Fruit fly (Drosophila melanogaster): ENCODE results near the gene CIAPIN1.

CIAPIN1 gene

DNA sequence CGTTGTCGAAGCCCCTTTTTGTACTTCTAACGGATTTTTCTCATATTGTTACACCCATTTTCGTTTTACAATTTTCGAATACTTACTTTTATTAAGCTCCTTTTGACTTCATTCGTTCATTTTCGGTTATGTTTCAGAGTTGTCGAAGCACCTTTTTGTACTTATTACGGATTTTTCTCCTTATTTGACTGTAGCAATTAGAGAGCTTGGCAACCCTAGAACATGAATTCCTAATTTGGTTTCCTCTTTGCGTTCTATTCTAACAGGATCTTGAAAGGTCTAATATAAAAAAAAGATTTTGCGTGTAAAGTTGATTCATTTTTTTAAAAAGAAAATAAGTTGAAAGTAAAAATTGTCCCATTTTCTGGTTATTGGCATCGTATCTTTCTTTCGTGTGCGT, 23.4 kb upstream of the CIAPIN1 start:
- TF ChIP-seq CG14711 (tag; optimal IDR thresholded peaks at IDR 0.05), result peak; percentile 91
- TF ChIP-seq ovo (GFP tag; optimal IDR thresholded peaks at IDR 0.05), result peak; percentile 41
- TF ChIP-seq Hr96 (GFP tag; optimal IDR thresholded peaks at IDR 0.05), result no peak
- peak; percentile 42 for TF ChIP-seq pad (GFP tag; optimal IDR thresholded peaks at IDR 0.05)

DNA sequence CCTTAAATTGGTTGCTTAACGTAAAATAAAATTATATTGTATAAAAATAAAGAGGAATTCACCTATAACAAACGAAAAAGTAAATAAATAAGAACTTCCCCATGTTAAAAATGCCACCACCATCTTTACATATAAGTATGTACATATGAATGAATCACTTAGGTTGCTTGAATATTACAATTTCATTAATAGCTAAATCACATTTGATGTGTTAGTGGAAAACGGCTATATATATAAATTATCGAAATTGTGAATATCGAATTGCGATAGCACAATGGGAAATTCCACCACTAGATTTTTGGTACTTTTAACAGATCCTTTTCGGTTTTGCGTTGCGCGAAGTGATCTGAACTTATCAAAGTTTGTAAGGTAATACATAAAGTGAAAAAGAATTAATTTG, 22.7 kb upstream of the CIAPIN1 start, which contains the start of the genes solo and vas:
solo (plus strand) TSS at position 289 of the 400 bp plus-strand sequence.
vas (plus strand) TSS at position 289 of the 400 bp plus-strand sequence.
- peak; percentile 81 for TF ChIP-seq kay (GFP tag; ENCODE audit: borderline replicate concordance)
- TF ChIP-seq CG14711 (tag; optimal IDR thresholded peaks at IDR 0.05), result no peak
- no peak for TF ChIP-seq cnc (optimal IDR thresholded peaks at IDR 0.05)

DNA sequence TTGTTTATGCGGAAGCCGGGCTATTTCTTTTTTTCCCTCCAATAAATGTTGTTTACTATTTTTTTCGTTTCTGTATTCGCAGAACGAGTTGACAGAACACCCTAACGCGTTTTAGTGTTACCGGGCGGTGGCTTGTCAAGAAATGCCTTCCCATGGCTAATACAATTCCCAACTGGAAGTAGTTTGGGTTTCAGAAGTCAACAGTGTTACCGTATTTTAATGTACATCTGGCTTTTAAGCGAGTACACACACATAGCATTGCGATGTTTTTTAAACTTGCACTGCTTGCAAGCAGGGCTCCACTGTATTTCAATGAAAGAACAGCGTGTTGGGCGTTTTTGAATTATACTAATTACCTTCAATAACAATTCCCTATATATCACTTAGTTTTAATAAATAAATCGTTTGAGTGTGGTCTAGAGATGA, 21.9 kb upstream of the CIAPIN1 start, which contains the start of gene TfIIS:
TfIIS (minus strand) TSS at position 178 of the 426 bp plus-strand sequence.
- TF ChIP-seq CG5204 (GFP tag; optimal IDR thresholded peaks at IDR 0.05), result no peak
- no peak for TF ChIP-seq CG1620 (GFP tag; optimal IDR thresholded peaks at IDR 0.05)
- TF ChIP-seq CG33017 (tag; optimal IDR thresholded peaks at IDR 0.05), result no peak
- peak; percentile 10 for TF ChIP-seq Mnt (GFP tag; optimal IDR thresholded peaks at IDR 0.05)

DNA sequence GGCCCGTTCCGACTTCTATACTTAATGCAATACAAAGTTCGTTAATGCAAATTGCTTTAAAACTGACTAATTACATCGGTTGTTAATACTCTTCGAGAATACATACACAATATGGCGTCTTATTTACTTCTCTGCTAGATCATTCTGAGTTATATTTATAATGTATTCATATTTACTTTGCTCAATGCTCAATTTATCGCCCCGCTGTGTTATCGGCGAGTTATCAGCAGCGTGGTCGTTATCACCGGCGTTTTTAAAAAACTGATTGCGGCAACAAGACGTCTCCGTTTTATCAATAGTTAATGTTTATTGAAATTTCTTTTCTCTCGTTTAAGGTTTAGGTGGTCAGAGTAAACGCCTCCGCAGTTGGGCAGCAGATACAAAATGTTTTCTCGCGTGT, 20.3 kb upstream of the CIAPIN1 start:
- no peak for TF ChIP-seq Crg-1 (GFP tag; optimal IDR thresholded peaks at IDR 0.05)
- no peak for TF ChIP-seq Hr96 (GFP tag; optimal IDR thresholded peaks at IDR 0.05)
- TF ChIP-seq cnc (optimal IDR thresholded peaks at IDR 0.05), result no peak
- TF ChIP-seq cic (GFP tag; optimal IDR thresholded peaks at IDR 0.05), result no peak
- no peak for TF ChIP-seq pad (GFP tag; optimal IDR thresholded peaks at IDR 0.05)
- no peak for TF ChIP-seq CG14711 (tag; optimal IDR thresholded peaks at IDR 0.05)
- TF ChIP-seq kay (GFP tag; ENCODE audit: borderline replicate concordance), result peak; percentile 74

DNA sequence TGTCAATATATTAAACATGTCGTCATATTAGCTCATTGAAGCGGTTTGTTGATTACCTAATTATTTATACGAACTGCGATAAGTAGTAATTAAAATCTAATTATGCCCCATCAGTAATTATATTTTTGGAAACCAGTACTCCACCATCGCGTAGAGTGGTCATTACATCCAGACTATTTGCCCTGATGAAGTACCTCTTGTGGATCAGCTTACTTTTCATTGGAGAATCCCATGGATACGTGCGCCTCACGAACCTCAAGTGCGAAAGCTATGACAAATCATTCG, 19.4 kb upstream of the CIAPIN1 start, which contains the start of gene CG33679:
CG33679 (plus strand) TSS at position 186 of the 285 bp plus-strand sequence.
- no peak for TF ChIP-seq pad (GFP tag; optimal IDR thresholded peaks at IDR 0.05)
- no peak for TF ChIP-seq ovo (GFP tag; optimal IDR thresholded peaks at IDR 0.05)
- TF ChIP-seq Clk (GFP tag; optimal IDR thresholded peaks at IDR 0.05), result no peak
- no peak for TF ChIP-seq bab1 (GFP tag; optimal IDR thresholded peaks at IDR 0.05)
- no peak for TF ChIP-seq Mnt (GFP tag; optimal IDR thresholded peaks at IDR 0.05)
- no peak for TF ChIP-seq tj (GFP tag; optimal IDR thresholded peaks at IDR 0.05)
- no peak for TF ChIP-seq CG5204 (GFP tag; optimal IDR thresholded peaks at IDR 0.05)
- no peak for TF ChIP-seq CG33017 (tag; optimal IDR thresholded peaks at IDR 0.05)
- no peak for TF ChIP-seq cnc (optimal IDR thresholded peaks at IDR 0.05)
- no peak for TF ChIP-seq CG7045 (GFP tag; optimal IDR thresholded peaks at IDR 0.05)
- no peak for TF ChIP-seq CG1620 (GFP tag; optimal IDR thresholded peaks at IDR 0.05)
- no peak for TF ChIP-seq toe (GFP tag; optimal IDR thresholded peaks at IDR 0.05)

DNA sequence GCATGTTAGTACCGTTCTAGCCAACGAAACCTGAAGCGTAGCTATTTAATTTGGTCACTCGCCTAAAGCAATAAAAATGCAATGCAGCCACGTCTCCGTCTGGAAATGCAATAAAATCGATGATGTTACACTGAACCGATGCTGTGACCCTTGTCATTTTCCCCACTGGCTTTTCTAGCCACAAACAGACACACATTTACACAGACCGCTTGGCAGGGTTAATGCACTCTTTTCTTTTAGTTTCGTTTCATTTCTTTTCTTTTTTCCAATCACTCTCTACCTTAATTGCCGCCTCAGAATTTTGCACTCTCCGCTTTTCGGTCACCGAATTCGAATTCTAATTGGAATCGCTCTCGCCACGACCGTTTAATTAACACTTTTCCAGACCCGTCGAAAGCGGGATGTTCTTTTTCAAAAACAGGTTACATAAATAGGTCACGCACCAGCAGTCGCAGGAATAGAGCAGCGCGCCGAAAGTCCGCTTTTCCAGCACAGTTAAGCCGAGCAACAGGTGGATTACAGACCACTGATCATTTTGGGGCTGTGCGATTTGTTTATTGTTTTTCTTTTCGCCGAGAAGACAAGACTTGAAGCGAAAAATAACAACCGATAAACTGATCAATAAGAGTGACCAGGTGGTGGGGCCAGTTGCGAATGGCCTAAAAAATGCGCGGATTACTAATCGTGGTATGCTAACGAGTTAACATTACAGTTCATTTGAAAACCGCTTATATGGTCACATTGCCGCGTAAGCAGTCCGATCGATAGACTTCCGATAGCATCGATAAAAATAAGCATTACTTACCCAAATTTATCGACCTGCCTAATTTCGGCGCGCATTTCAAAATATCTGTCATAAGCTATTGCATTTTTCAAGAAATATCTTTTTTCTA, 18.8 kb upstream of the CIAPIN1 start, which contains the start of gene ck:
ck (minus strand) TSS at position 638 of the 893 bp plus-strand sequence.
- TF ChIP-seq toe (GFP tag; optimal IDR thresholded peaks at IDR 0.05) (no peak), Hr96 (GFP tag; optimal IDR thresholded peaks at IDR 0.05) (no peak), CG33017 (tag; optimal IDR thresholded peaks at IDR 0.05) (no peak), Crg-1 (GFP tag; optimal IDR thresholded peaks at IDR 0.05) (no peak), bab1 (GFP tag; optimal IDR thresholded peaks at IDR 0.05) (peak; percentile 10), pad (GFP tag; optimal IDR thresholded peaks at IDR 0.05) (peak; percentile 1), kay (GFP tag; ENCODE audit: borderline replicate concordance) (no peak)

DNA sequence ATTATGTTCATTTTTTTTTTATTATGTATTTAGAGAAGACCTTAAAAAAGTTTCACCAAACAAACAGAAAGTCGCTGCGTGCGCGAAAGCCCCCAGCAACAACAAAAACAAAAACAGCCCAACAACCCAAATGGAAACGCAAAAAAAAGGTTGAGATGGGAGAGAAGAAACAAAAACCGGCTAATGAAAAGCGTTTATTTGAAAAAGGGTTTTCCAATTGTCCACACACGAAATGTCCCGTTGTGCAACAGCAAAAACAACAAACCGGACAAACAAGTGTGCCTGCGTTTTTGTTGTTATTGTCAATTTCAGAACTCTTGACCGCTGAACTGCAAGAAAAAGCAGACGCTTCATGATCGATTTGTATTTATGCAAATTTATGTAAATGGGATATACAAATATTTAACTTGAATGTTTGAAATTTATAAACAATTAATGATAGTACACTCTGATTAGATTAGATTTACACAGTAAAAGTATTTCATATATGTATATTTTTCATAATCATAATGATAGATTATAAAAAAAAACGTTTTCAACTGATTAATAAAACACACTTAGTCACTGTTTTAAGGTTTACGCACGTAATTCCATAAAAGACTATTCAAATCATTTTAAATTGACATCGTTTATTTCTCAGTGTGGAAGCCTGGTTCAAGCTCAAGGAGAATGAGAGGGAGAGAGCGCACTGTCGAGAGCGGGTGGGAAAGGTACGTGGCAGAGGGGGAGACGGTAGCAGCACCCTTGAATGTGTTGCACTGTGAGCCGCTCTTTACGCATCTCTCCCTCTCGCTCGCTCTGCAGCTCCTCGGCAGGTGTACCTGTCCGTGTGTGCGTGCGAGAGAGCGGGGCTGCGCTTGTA, 17.9 kb upstream of the CIAPIN1 start:
- TF ChIP-seq Clk (GFP tag; optimal IDR thresholded peaks at IDR 0.05) (no peak), Mnt (GFP tag; optimal IDR thresholded peaks at IDR 0.05) (peak; percentile 30), ovo (GFP tag; optimal IDR thresholded peaks at IDR 0.05) (peak; percentile 21), tj (GFP tag; optimal IDR thresholded peaks at IDR 0.05) (peak; percentile 7), pad (GFP tag; optimal IDR thresholded peaks at IDR 0.05) (peak; percentile 91), CG5204 (GFP tag; optimal IDR thresholded peaks at IDR 0.05) (no peak), bab1 (GFP tag; optimal IDR thresholded peaks at IDR 0.05) (peak; percentile 30), CG1620 (GFP tag; optimal IDR thresholded peaks at IDR 0.05) (no peak), Hr96 (GFP tag; optimal IDR thresholded peaks at IDR 0.05) (peak; percentile 19), CG14711 (tag; optimal IDR thresholded peaks at IDR 0.05) (peak; percentile 56), cic (GFP tag; optimal IDR thresholded peaks at IDR 0.05) (no peak), cnc (optimal IDR thresholded peaks at IDR 0.05) (no peak), CG7045 (GFP tag; optimal IDR thresholded peaks at IDR 0.05) (peak; percentile 54), CG33017 (tag; optimal IDR thresholded peaks at IDR 0.05) (no peak), Crg-1 (GFP tag; optimal IDR thresholded peaks at IDR 0.05) (no peak), toe (GFP tag; optimal IDR thresholded peaks at IDR 0.05) (peak; percentile 25), CG11617 (GFP tag; optimal IDR thresholded peaks at IDR 0.05) (peak; percentile 40), kay (GFP tag; ENCODE audit: borderline replicate concordance) (peak; percentile 66), CG7101 (tag; optimal IDR thresholded peaks at IDR 0.05) (peak; percentile 48), CG12768 (GFP tag; optimal IDR thresholded peaks at IDR 0.05) (peak; percentile 56)
